Fruit fly (Drosophila melanogaster): Measurements from ENCODE around the gene G9a.
A peak's percentile ranks its signal among the peaks of the same experiment; 100 is the strongest.

The G9a gene

DNA sequence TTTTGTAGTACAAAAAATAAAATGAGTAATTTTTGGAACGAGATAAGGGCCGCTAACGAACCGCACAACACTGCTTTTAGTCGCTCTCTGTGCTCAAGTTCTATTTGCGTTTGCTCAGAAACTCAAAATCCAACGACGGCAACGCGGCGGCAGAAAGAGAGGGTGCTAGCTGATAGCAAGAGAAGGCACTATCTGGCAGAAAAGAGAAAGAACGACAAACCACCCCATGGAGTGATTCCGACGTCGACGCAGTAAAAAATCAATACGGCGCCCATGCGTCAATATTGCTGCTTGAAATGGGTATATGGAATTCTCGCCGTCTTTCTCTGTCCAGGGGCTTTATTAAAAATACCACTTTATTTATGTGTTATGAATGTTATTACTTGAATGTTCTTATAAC is 30.3 kb downstream of the G9a start (continued):
- no peak for TF ChIP-seq Dip2 (GFP tag; IDR thresholded peaks at IDR 0.05)
- no peak for TF ChIP-seq CG31224 (GFP tag; IDR thresholded peaks at IDR 0.05)
- no peak for TF ChIP-seq esg (GFP tag; conservative IDR thresholded peaks at IDR 0.05)
- no peak for TF ChIP-seq wdn (GFP tag; IDR thresholded peaks at IDR 0.05)
- no peak for TF ChIP-seq Ravus (GFP tag; IDR thresholded peaks at IDR 0.05)
- TF ChIP-seq Xbp1 (GFP tag; optimal IDR thresholded peaks at IDR 0.05): no peak
- TF ChIP-seq CG30403 (GFP tag; optimal IDR thresholded peaks at IDR 0.05): no peak
- no peak for TF ChIP-seq CG11560 (tag; IDR thresholded peaks at IDR 0.05)
- TF ChIP-seq CG8765 (GFP tag; IDR thresholded peaks at IDR 0.05): no peak
- no peak for TF ChIP-seq NFAT (GFP tag; IDR thresholded peaks at IDR 0.05)
- no peak for TF ChIP-seq BEAF-32 (GFP tag; optimal IDR thresholded peaks at IDR 0.05)
- TF ChIP-seq Gsc (GFP tag; IDR thresholded peaks at IDR 0.05): no peak
- TF ChIP-seq CG12155 (GFP tag; optimal IDR thresholded peaks at IDR 0.05): no peak
- no peak for TF ChIP-seq CG10431 (GFP tag; optimal IDR thresholded peaks at IDR 0.05)
- no peak for TF ChIP-seq Nf-YC (tag; optimal IDR thresholded peaks at IDR 0.05)
- TF ChIP-seq Trl (optimal IDR thresholded peaks at IDR 0.05): peak; percentile 56 to 60
- TF ChIP-seq Trl (GFP tag; optimal IDR thresholded peaks at IDR 0.05): no peak
- TF ChIP-seq Dad (GFP tag; optimal IDR thresholded peaks at IDR 0.05): no peak
- no peak for TF ChIP-seq Stat92E (GFP tag; optimal IDR thresholded peaks at IDR 0.05)
- TF ChIP-seq nerfin-1 (tag; optimal IDR thresholded peaks at IDR 0.05): no peak
- TF ChIP-seq CG17359 (tag; optimal IDR thresholded peaks at IDR 0.05): no peak
- peak; percentile 19 for TF ChIP-seq Deaf1 (tag; optimal IDR thresholded peaks at IDR 0.05)
- TF ChIP-seq D19B (GFP tag; optimal IDR thresholded peaks at IDR 0.05): no peak
- no peak for TF ChIP-seq tx (GFP tag; optimal IDR thresholded peaks at IDR 0.05)
- no peak for TF ChIP-seq hkb (optimal IDR thresholded peaks at IDR 0.05)
- no peak for TF ChIP-seq hkb (GFP tag; IDR thresholded peaks at IDR 0.05)
- no peak for TF ChIP-seq pho (GFP tag; optimal IDR thresholded peaks at IDR 0.05)
- TF ChIP-seq CG16815 (GFP tag; optimal IDR thresholded peaks at IDR 0.05): no peak
- TF ChIP-seq Dll (GFP tag; IDR thresholded peaks at IDR 0.05; ENCODE audit: partially characterized antibody): 0 out of 4 replicates have a peak, but pooled peaks have one; percentile 25
- TF ChIP-seq kah (GFP tag; optimal IDR thresholded peaks at IDR 0.05): peak; percentile 7
- no peak for TF ChIP-seq otp (GFP tag; IDR thresholded peaks at IDR 0.05)
- TF ChIP-seq Adf1 (GFP tag; IDR thresholded peaks at IDR 0.05): peak; percentile 69
- TF ChIP-seq ham (GFP tag; IDR thresholded peaks at IDR 0.05): no peak
- no peak for TF ChIP-seq C15 (GFP tag; IDR thresholded peaks at IDR 0.05)
- no peak for TF ChIP-seq CG14860 (GFP tag; IDR thresholded peaks at IDR 0.05; ENCODE audit: partially characterized antibody)
- peak; percentile 12 for TF ChIP-seq CG17568 (GFP tag; optimal IDR thresholded peaks at IDR 0.05)
- no peak for TF ChIP-seq CG18599 (GFP tag; optimal IDR thresholded peaks at IDR 0.05)
- no peak for TF ChIP-seq Fer3 (tag; optimal IDR thresholded peaks at IDR 0.05)
- TF ChIP-seq Sry-δ (GFP tag; optimal IDR thresholded peaks at IDR 0.05): no peak
- no peak; the same call in 1 of the 2 replicates for TF ChIP-seq CG13287 (GFP tag; IDR thresholded peaks at IDR 0.05; ENCODE audit: partially characterized antibody)
- TF ChIP-seq CG10979 (tag; optimal IDR thresholded peaks at IDR 0.05): no peak
- no peak for TF ChIP-seq CG34376 (GFP tag; optimal IDR thresholded peaks at IDR 0.05)
- no peak for TF ChIP-seq Asciz (GFP tag; optimal IDR thresholded peaks at IDR 0.05)
- TF ChIP-seq Ptx1 (GFP tag; IDR thresholded peaks at IDR 0.05): no peak
- TF ChIP-seq CG13624 (GFP tag; optimal IDR thresholded peaks at IDR 0.05): no peak
- TF ChIP-seq Antp (GFP tag; optimal IDR thresholded peaks at IDR 0.05): no peak
- TF ChIP-seq sug (tag; optimal IDR thresholded peaks at IDR 0.05): peak; percentile 50
- TF ChIP-seq Eip74EF (GFP tag; optimal IDR thresholded peaks at IDR 0.05): no peak
- TF ChIP-seq CG9215 (GFP tag; IDR thresholded peaks at IDR 0.05): no peak
- TF ChIP-seq row (GFP tag; IDR thresholded peaks at IDR 0.05): no peak
- no peak for TF ChIP-seq oc (tag; optimal IDR thresholded peaks at IDR 0.05)
- TF ChIP-seq luna (GFP tag; optimal IDR thresholded peaks at IDR 0.05): no peak
